Fruit fly (Drosophila melanogaster): ENCODE data around the gene Plzf.

The Plzf gene

DNA sequence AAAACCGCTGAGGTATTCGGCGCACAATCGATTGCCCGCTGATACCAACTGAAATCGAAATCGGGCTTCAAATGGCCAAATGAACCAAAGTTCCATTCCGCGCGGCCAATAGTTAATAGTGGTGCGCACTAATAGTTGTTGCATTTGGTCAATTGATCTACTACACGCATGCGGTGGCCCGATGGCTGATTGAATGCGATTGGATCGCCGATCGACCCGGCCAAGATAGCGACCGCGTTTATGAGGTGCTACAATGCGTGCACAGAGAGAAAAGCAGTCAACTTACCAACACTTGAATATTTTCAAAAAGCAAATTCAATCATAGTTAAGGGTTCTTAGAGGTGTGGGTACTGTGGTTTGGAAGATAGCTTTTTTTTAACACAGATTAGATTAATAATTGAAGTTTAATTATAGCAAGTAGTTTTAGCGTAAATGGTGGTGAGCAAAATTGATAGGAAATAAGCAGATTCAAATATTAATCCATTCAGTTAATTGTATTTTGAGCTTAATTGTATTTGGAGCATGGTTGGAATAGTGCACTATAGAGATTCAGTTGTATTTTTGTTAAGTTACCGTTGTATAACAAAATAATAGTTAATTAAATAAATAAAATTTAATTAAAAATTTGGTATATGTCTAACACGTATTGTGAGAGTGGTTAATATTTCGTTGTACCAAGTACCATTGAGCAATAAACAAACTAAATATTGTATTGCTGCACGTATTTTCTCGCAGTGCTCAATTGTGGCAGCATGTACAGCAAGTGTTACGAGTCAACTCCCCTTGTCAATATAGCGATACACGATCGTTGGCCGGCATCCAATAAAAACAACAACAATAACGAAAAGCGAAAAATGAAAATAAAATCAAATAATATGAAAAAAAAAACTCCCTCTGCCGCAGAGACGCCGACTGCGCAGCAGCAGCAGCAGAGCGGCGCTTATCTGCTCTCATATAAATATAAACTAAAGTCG is 22.0 kb downstream of the Plzf start (continued):
- peak; percentile 47 to 88 for TF ChIP-seq salr (GFP tag; optimal IDR thresholded peaks at IDR 0.05)
- peak; percentile 50 for TF ChIP-seq CG8319 (GFP tag; optimal IDR thresholded peaks at IDR 0.05)
- peak; percentile 84 for TF ChIP-seq esn (GFP tag; optimal IDR thresholded peaks at IDR 0.05)
- TF ChIP-seq Smox (GFP tag; optimal IDR thresholded peaks at IDR 0.05): peak; percentile 65
- TF ChIP-seq CG10669 (GFP tag; optimal IDR thresholded peaks at IDR 0.05): peak; percentile 70
- no peak for TF ChIP-seq fd85E (GFP tag; optimal IDR thresholded peaks at IDR 0.05)
- TF ChIP-seq dac (GFP tag; optimal IDR thresholded peaks at IDR 0.05): no peak
- TF ChIP-seq Blimp-1 (GFP tag; optimal IDR thresholded peaks at IDR 0.05): peak; percentile 58
- TF ChIP-seq ss (GFP tag; optimal IDR thresholded peaks at IDR 0.05): peak; percentile 91 to 92
- TF ChIP-seq CG8632 (GFP tag; optimal IDR thresholded peaks at IDR 0.05): peak; percentile 80
- TF ChIP-seq Met (GFP tag; optimal IDR thresholded peaks at IDR 0.05): peak; percentile 64
- TF ChIP-seq dsx (GFP tag; optimal IDR thresholded peaks at IDR 0.05; ENCODE audit: poor library complexity, severe bottlenecking): peak; percentile 79
- peak; percentile 68 for TF ChIP-seq CG6792 (GFP tag; optimal IDR thresholded peaks at IDR 0.05)
- TF ChIP-seq Hr38 (GFP tag; optimal IDR thresholded peaks at IDR 0.05): no peak
- peak; percentile 78 for TF ChIP-seq CG3032 (tag; optimal IDR thresholded peaks at IDR 0.05)
- TF ChIP-seq CG11902 (GFP tag; optimal IDR thresholded peaks at IDR 0.05): peak; percentile 65
- TF ChIP-seq eg (GFP tag; IDR thresholded peaks at IDR 0.05): peak; percentile 91
- TF ChIP-seq CG11762 (GFP tag; optimal IDR thresholded peaks at IDR 0.05; ENCODE audit: insufficient read depth): peak; percentile 53
- peak; percentile 43 for TF ChIP-seq Sox102F (GFP tag; optimal IDR thresholded peaks at IDR 0.05)
- TF ChIP-seq fd59A (GFP tag; optimal IDR thresholded peaks at IDR 0.05): peak; percentile 71
- no peak for TF ChIP-seq CG7368 (GFP tag; optimal IDR thresholded peaks at IDR 0.05)
- peak; percentile 46 for TF ChIP-seq CG1621 (tag; optimal IDR thresholded peaks at IDR 0.05)
- peak; percentile 71 for TF ChIP-seq pdm3 (GFP tag; optimal IDR thresholded peaks at IDR 0.05)
- TF ChIP-seq OdsH (GFP tag; optimal IDR thresholded peaks at IDR 0.05): peak; percentile 72
- peak; percentile 82 for TF ChIP-seq CG10631 (GFP tag; optimal IDR thresholded peaks at IDR 0.05)
- TF ChIP-seq Sox14 (GFP tag; optimal IDR thresholded peaks at IDR 0.05): peak; percentile 68

DNA sequence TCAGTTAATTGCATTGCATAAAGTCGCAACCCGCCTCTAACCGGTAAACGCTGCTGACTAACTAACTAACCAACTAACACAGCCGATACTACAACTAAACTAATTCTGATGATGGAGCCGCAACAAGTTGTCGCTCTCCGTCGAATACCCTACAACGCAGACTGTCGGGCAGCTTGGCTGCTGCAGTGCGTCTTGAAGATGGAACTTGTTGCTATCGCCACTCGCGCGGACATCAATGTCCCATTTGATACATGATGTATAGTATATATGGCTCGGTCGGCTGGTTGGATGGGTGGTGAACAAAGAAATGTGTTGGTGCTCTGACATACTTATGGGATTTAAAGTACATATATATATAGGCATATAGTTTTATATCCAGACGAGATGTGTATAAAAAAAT is 23.2 kb downstream of the Plzf start:
- TF ChIP-seq Sox15 (GFP tag; optimal IDR thresholded peaks at IDR 0.05): no peak
- TF ChIP-seq CG6792 (GFP tag; optimal IDR thresholded peaks at IDR 0.05): no peak
- peak; percentile 11 for TF ChIP-seq topi (GFP tag; optimal IDR thresholded peaks at IDR 0.05)
- TF ChIP-seq Met (GFP tag; optimal IDR thresholded peaks at IDR 0.05): no peak
- TF ChIP-seq Eip75B (GFP tag; optimal IDR thresholded peaks at IDR 0.05): peak; percentile 4
- TF ChIP-seq CG8319 (GFP tag; optimal IDR thresholded peaks at IDR 0.05): no peak
- TF ChIP-seq CG6276 (GFP tag; optimal IDR thresholded peaks at IDR 0.05): peak; percentile 55
- peak; percentile 25 for TF ChIP-seq fd59A (GFP tag; optimal IDR thresholded peaks at IDR 0.05)
- TF ChIP-seq salr (GFP tag; optimal IDR thresholded peaks at IDR 0.05): peak in 1 of 2 experiments; percentile 35
- TF ChIP-seq CG9139 (GFP tag; optimal IDR thresholded peaks at IDR 0.05): no peak
- TF ChIP-seq dac (GFP tag; optimal IDR thresholded peaks at IDR 0.05): no peak
- peak; percentile 51 for TF ChIP-seq esn (GFP tag; optimal IDR thresholded peaks at IDR 0.05)
- TF ChIP-seq Blimp-1 (GFP tag; optimal IDR thresholded peaks at IDR 0.05): no peak
- TF ChIP-seq Eip78C (GFP tag): peak; percentile 77
- TF ChIP-seq Hr39 (GFP tag; optimal IDR thresholded peaks at IDR 0.05): no peak
- TF ChIP-seq dsx (GFP tag; optimal IDR thresholded peaks at IDR 0.05; ENCODE audit: poor library complexity, severe bottlenecking): peak; percentile 41
- peak; percentile 38 for TF ChIP-seq CG3032 (tag; optimal IDR thresholded peaks at IDR 0.05)
- no peak for TF ChIP-seq CG16779 (tag; optimal IDR thresholded peaks at IDR 0.05)
- TF ChIP-seq vri (GFP tag; optimal IDR thresholded peaks at IDR 0.05): no peak
- peak; percentile 40 for TF ChIP-seq CG1621 (tag; optimal IDR thresholded peaks at IDR 0.05)
- no peak for TF ChIP-seq CG4318 (GFP tag; optimal IDR thresholded peaks at IDR 0.05)
- no peak for TF ChIP-seq CG8632 (GFP tag; optimal IDR thresholded peaks at IDR 0.05)
- peak; percentile 21 for TF ChIP-seq Ets96B (tag; optimal IDR thresholded peaks at IDR 0.05)
- TF ChIP-seq CG11294 (GFP tag; IDR thresholded peaks at IDR 0.05): no peak
- TF ChIP-seq ss (GFP tag; optimal IDR thresholded peaks at IDR 0.05): peak; percentile 35 to 44
- no peak for TF ChIP-seq Ets21C (GFP tag; optimal IDR thresholded peaks at IDR 0.05)
- no peak for TF ChIP-seq Smox (GFP tag; optimal IDR thresholded peaks at IDR 0.05)
- no peak for TF ChIP-seq acj6 (GFP tag; optimal IDR thresholded peaks at IDR 0.05)
- TF ChIP-seq Lpt (GFP tag; optimal IDR thresholded peaks at IDR 0.05): peak; percentile 31
- peak; percentile 70; the same call in 2 of the 3 replicates for TF ChIP-seq eg (GFP tag; IDR thresholded peaks at IDR 0.05)
- peak; percentile 55 for TF ChIP-seq svp (GFP tag)
- peak; percentile 42 for TF ChIP-seq CG3919 (GFP tag; optimal IDR thresholded peaks at IDR 0.05)
- TF ChIP-seq Hr38 (GFP tag; optimal IDR thresholded peaks at IDR 0.05): no peak
- no peak for TF ChIP-seq fd85E (GFP tag; optimal IDR thresholded peaks at IDR 0.05)
- TF ChIP-seq fkh (GFP tag; optimal IDR thresholded peaks at IDR 0.05): no peak
- TF ChIP-seq net (GFP tag; optimal IDR thresholded peaks at IDR 0.05): peak; percentile 49

All from whole organism, prepupa.